Worm (Caenorhabditis elegans) whole organism, early embryonic: ENCODE results near the gene dpy-21.
"Not testable (repeated sequence)": the region's sequence is repeated elsewhere in the genome, so short reads cannot be mapped to it uniquely, and the experiment has no call there.

ENCODE experiments used
- B0310.2 ChIP-seq: sonication (generic microtip); optimal IDR thresholded peaks from 2 replicates; lab custom pipeline; 2016; ENCODE audit warnings: mild to moderate bottlenecking, missing genetic modification characterization, missing compliant biosample characterization
- F13C5.2 ChIP-seq: sonication (generic microtip); optimal IDR thresholded peaks from 2 replicates; lab custom pipeline; 2017; ENCODE audit warnings: mild to moderate bottlenecking, missing genetic modification characterization, inconsistent platforms, missing compliant biosample characterization
- aly-1 ChIP-seq: sonication (generic microtip); optimal IDR thresholded peaks from 2 replicates; lab custom pipeline; 2016; ENCODE audit warnings: missing genetic modification characterization, missing compliant biosample characterization
- ama-1 ChIP-seq: fragments of 150-350 bp; optimal IDR thresholded peaks from 2 replicates; lab custom pipeline; 2014
- ceh-13 ChIP-seq: fragments of 200-800 bp; sonication (Bioruptor generic); optimal IDR thresholded peaks from 2 replicates; lab custom pipeline; 2018; ENCODE audit warnings: mild to moderate bottlenecking, missing genetic modification characterization, missing compliant biosample characterization
- ceh-36 ChIP-seq: sonication (generic microtip); optimal IDR thresholded peaks from 2 replicates; lab custom pipeline; 2016; ENCODE audit warnings: missing genetic modification characterization, inconsistent platforms, missing compliant biosample characterization
- ets-7 ChIP-seq: sonication (generic microtip); optimal IDR thresholded peaks from 2 replicates; lab custom pipeline; 2016; ENCODE audit warnings: missing genotype, missing genetic modification characterization, missing compliant biosample characterization
- flt-1 ChIP-seq: fragments of 200-800 bp; sonication (Bioruptor generic); IDR thresholded peaks from 2 replicates; pipeline ENCODE4 v1.3.6; 2022; ENCODE audit warnings: missing genetic modification characterization, missing compliant biosample characterization
- hmbx-1 ChIP-seq: sonication (generic microtip); optimal IDR thresholded peaks from 2 replicates; lab custom pipeline; 2016; ENCODE audit warnings: mild to moderate bottlenecking, missing genetic modification characterization, missing compliant biosample characterization
- hmg-4 ChIP-seq: fragments of 200-800 bp; sonication (Bioruptor generic); optimal IDR thresholded peaks from 2 replicates; lab custom pipeline; 2018; ENCODE audit warnings: mild to moderate bottlenecking, missing genetic modification characterization, missing compliant biosample characterization
- hnd-1 ChIP-seq: sonication (generic microtip); optimal IDR thresholded peaks from 2 replicates; lab custom pipeline; 2016; ENCODE audit warnings: missing genetic modification characterization, missing compliant biosample characterization
- pes-1 ChIP-seq: fragments of 200-800 bp; sonication (Bioruptor generic); IDR thresholded peaks from 2 replicates; pipeline ENCODE4 v1.3.6; 2022; ENCODE audit warnings: missing genetic modification reagents, missing genetic modification characterization, missing compliant biosample characterization
- scrt-1 ChIP-seq: fragments of 200-800 bp; sonication (Bioruptor generic); IDR thresholded peaks from 2 replicates; pipeline ENCODE4 v1.3.6; 2022; ENCODE audit warnings: missing genetic modification characterization, missing compliant biosample characterization
- sea-1 ChIP-seq: fragments of 200-800 bp; sonication (Bioruptor generic); conservative IDR thresholded peaks from 2 replicates; pipeline ENCODE4 v1.3.6; 2022; ENCODE audit warnings: missing genetic modification characterization, missing compliant biosample characterization
- tbx-11 ChIP-seq: fragments of 200-800 bp; sonication (Bioruptor generic); IDR thresholded peaks from 2 replicates; pipeline ENCODE4 v1.3.6; 2022; ENCODE audit warnings: missing genetic modification characterization, missing compliant biosample characterization
- tbx-37 ChIP-seq: fragments of 200-800 bp; sonication (Bioruptor generic); conservative IDR thresholded peaks from 2 replicates; pipeline ENCODE4 v1.3.6; 2022; ENCODE audit warnings: missing genetic modification reagents, missing genetic modification characterization, missing compliant biosample characterization
- tra-4 ChIP-seq: sonication (generic microtip); optimal IDR thresholded peaks from 2 replicates; lab custom pipeline; 2017; ENCODE audit warnings: missing genetic modification characterization, missing compliant biosample characterization

dpy-21 gene

ce11 chrV:17938978-17939377, 10.0 kb downstream of the dpy-21 start:
- TF ChIP-seq ets-7: no peak
- TF ChIP-seq hmbx-1: no peak
- no peak for TF ChIP-seq scrt-1 (GFP tag; lab: Robert Waterston, UW)
- TF ChIP-seq hnd-1: no peak

- TF ChIP-seq aly-1 (tag; lab: Kevin White, UChicago): no peak
- TF ChIP-seq ceh-13 (GFP tag; lab: Kevin White, UChicago): no peak
- no peak for TF ChIP-seq B0310.2
- TF ChIP-seq hmg-4 (GFP tag; lab: Kevin White, UChicago): no peak
- no peak for TF ChIP-seq hmbx-1
- no peak for TF ChIP-seq sea-1 (GFP tag; lab: Robert Waterston, UW)
- TF ChIP-seq ama-1: no peak
- TF ChIP-seq flt-1 (GFP tag; lab: Robert Waterston, UW): no peak
- no peak for TF ChIP-seq scrt-1 (GFP tag; lab: Robert Waterston, UW)
- no peak for TF ChIP-seq tbx-37 (GFP tag; lab: Robert Waterston, UW)
- no peak for TF ChIP-seq tbx-11
- TF ChIP-seq tra-4: no peak
- TF ChIP-seq ceh-36 (tag; lab: Kevin White, UChicago): no peak
- no peak for TF ChIP-seq hnd-1
- no peak for TF ChIP-seq pes-1
- no peak for TF ChIP-seq F13C5.2 (tag; lab: Kevin White, UChicago)
- TF ChIP-seq ets-7: no peak
These were observed 13.1 kb downstream of the dpy-21 start for ce11 chrV:17935857-17936256.

ce11 chrV:17931795-17932194, 17.2 kb downstream of the dpy-21 start:
- TF ChIP-seq hmbx-1 (no peak), ama-1 (no peak), ceh-13 (GFP tag; lab: Kevin White, UChicago) (no peak), flt-1 (GFP tag; lab: Robert Waterston, UW) (no peak), sea-1 (GFP tag; lab: Robert Waterston, UW) (no peak), tbx-11 (no peak), F13C5.2 (tag; lab: Kevin White, UChicago) (no peak), aly-1 (tag; lab: Kevin White, UChicago) (no peak), hmg-4 (GFP tag; lab: Kevin White, UChicago) (no peak), pes-1 (no peak)

ce11 chrV:17928128-17928527, 20.9 kb downstream of the dpy-21 start:
- no peak for TF ChIP-seq pes-1
- no peak for TF ChIP-seq flt-1 (GFP tag; lab: Robert Waterston, UW)
- no peak for TF ChIP-seq F13C5.2 (tag; lab: Kevin White, UChicago)
- TF ChIP-seq tbx-11: no peak
- no peak for TF ChIP-seq tra-4
- no peak for TF ChIP-seq ama-1
- TF ChIP-seq hmbx-1: no peak
- no peak for TF ChIP-seq ceh-36 (tag; lab: Kevin White, UChicago)

ce11 chrV:17924095-17925000, 24.6 kb downstream of the dpy-21 start, which contains the start of gene usp-50:
Gene usp-50, plus strand, starts transcription at chrV:17924916.
- TF ChIP-seq ama-1; B0310.2; aly-1 (tag; lab: Kevin White, UChicago): not testable (repeated sequence)

- TF ChIP-seq tra-4 (no peak), hmbx-1 (no peak), F13C5.2 (tag; lab: Kevin White, UChicago) (peak; percentile 50)
These were observed 27.6 kb downstream of the dpy-21 start, which contains the start of gene E01B7.2 for ce11 chrV:17921423-17921822. Gene E01B7.2, plus strand, starts transcription at chrV:17921772.

ce11 chrV:17918726-17919125, 30.3 kb downstream of the dpy-21 start, which contains the start of gene C06H5.8:
Gene C06H5.8, plus strand, starts transcription at chrV:17919026.
- TF ChIP-seq hnd-1 (no peak), tbx-37 (GFP tag; lab: Robert Waterston, UW) (no peak), ama-1 (no peak)

ce11 chrV:17910019-17910418, 39.0 kb downstream of the dpy-21 start, which contains the start of gene dcar-1:
Gene dcar-1, plus strand, starts transcription at chrV:17910319.
- no peak for TF ChIP-seq tbx-11
- TF ChIP-seq B0310.2: no peak
- TF ChIP-seq ama-1: no peak

ce11 chrV:17905765-17906164, 43.2 kb downstream of the dpy-21 start:
- TF ChIP-seq aly-1 (tag; lab: Kevin White, UChicago) (no peak), tra-4 (no peak), B0310.2 (no peak), sea-1 (GFP tag; lab: Robert Waterston, UW) (no peak)

- TF ChIP-seq ceh-36 (tag; lab: Kevin White, UChicago); F13C5.2 (tag; lab: Kevin White, UChicago); tbx-11: not testable (repeated sequence)
These were observed 45.2 kb downstream of the dpy-21 start, which contains the start of gene C06H5.14 for ce11 chrV:17903829-17904228. Gene C06H5.14, plus strand, starts transcription at chrV:17904129.
